Worm (Caenorhabditis elegans) whole organism, L4 larva: ENCODE results near the gene C09F12.2.

Experiments used
- D1046.2 ChIP-seq: fragments of 200-800 bp; sonication (Bioruptor generic); IDR thresholded peaks from 2 replicates; pipeline ENCODE4 v1.3.6; 2022; ENCODE audit warnings: missing genetic modification characterization, missing compliant biosample characterization
- F26F4.8 ChIP-seq: fragments of 200-800 bp; sonication (Bioruptor generic); conservative IDR thresholded peaks from 2 replicates; pipeline ENCODE4 v1.3.6; 2022; ENCODE audit warnings: missing genetic modification characterization, missing compliant biosample characterization
- F44E2.7 ChIP-seq: fragments of 200-800 bp; sonication (Bioruptor generic); IDR thresholded peaks from 2 replicates; pipeline ENCODE4 v2.1.2; 2022; ENCODE audit warnings: missing genetic modification characterization, missing compliant biosample characterization
- Y48G9A.11 ChIP-seq: fragments of 200-800 bp; sonication (Bioruptor generic); IDR thresholded peaks from 2 replicates; pipeline ENCODE4 v1.3.6; 2022; ENCODE audit warnings: missing genetic modification reagents, missing genetic modification characterization, missing compliant biosample characterization
- Y5F2A.4 ChIP-seq: fragments of 200-800 bp; sonication (Bioruptor generic); optimal IDR thresholded peaks from 2 replicates; lab custom pipeline; 2018; ENCODE audit warnings: mild to moderate bottlenecking, missing genetic modification characterization, missing compliant biosample characterization
- ZK337.2 ChIP-seq: fragments of 200-800 bp; sonication (Bioruptor generic); IDR thresholded peaks from 2 replicates; pipeline ENCODE4 v1.3.6; 2022; ENCODE audit warnings: missing genetic modification reagents, missing genetic modification characterization, missing compliant biosample characterization
- aly-2 ChIP-seq: sonication (generic microtip); optimal IDR thresholded peaks from 2 replicates; lab custom pipeline; 2018; ENCODE audit warnings: missing biosample characterization, missing genetic modification characterization
- attf-4 ChIP-seq: sonication (generic microtip); optimal IDR thresholded peaks from 3 replicates; lab custom pipeline; 2017; ENCODE audit warnings: missing biosample characterization, missing genetic modification characterization
- ceh-20 ChIP-seq: fragments of 200-800 bp; sonication (Bioruptor generic); IDR thresholded peaks from 2 replicates; pipeline ENCODE4 v1.3.6; 2022; ENCODE audit warnings: missing genetic modification reagents, missing genetic modification characterization, missing compliant biosample characterization
- ceh-28 ChIP-seq: fragments of 150-350 bp; optimal IDR thresholded peaks from 2 replicates; lab custom pipeline; 2014; ENCODE audit warnings: missing biosample characterization, missing genetic modification reagents, missing genetic modification characterization
- ceh-32 ChIP-seq: sonication (generic microtip); optimal IDR thresholded peaks from 2 replicates; lab custom pipeline; 2016; ENCODE audit warnings: mild to moderate bottlenecking, missing genetic modification characterization, missing compliant biosample characterization; ENCODE audit not compliant: poor library complexity
- ceh-44 ChIP-seq: fragments of 200-800 bp; sonication (Bioruptor generic); IDR thresholded peaks from 2 replicates; pipeline ENCODE4 v1.3.6; 2022; ENCODE audit warnings: missing genetic modification reagents, missing genetic modification characterization, missing compliant biosample characterization
- ceh-82 ChIP-seq: sonication (generic microtip); optimal IDR thresholded peaks from 2 replicates; lab custom pipeline; 2017; ENCODE audit warnings: missing biosample characterization, missing genetic modification characterization
- ctbp-1 ChIP-seq: fragments of 200-800 bp; sonication (Bioruptor generic); IDR thresholded peaks from 2 replicates; pipeline ENCODE4 v1.3.6; 2022; ENCODE audit warnings: missing genetic modification reagents, missing genetic modification characterization, missing compliant biosample characterization
- daf-16 ChIP-seq, 3 experiments: sonication (generic microtip); optimal IDR thresholded peaks; 2 replicates each; lab custom pipeline; 2016 to 2017; ENCODE audit warnings: missing genetic modification characterization in 3 of 3, missing genetic modification reagents in 3 of 3, mild to moderate bottlenecking in 2 of 3, missing compliant biosample characterization in 2 of 3, missing biosample characterization in 1 of 3, moderate library complexity in 1 of 3
- daf-8 ChIP-seq: fragments of 200-800 bp; sonication (Bioruptor generic); IDR thresholded peaks from 2 replicates; pipeline ENCODE4 v1.3.6; 2022; ENCODE audit warnings: missing genetic modification characterization, missing compliant biosample characterization
- dmd-6 ChIP-seq: fragments of 200-800 bp; sonication (Bioruptor generic); IDR thresholded peaks from 2 replicates; pipeline ENCODE4 v1.3.6; 2022; ENCODE audit warnings: missing genetic modification reagents, missing genetic modification characterization, missing compliant biosample characterization
- dve-1 ChIP-seq: sonication (generic microtip); optimal IDR thresholded peaks from 2 replicates; lab custom pipeline; 2017; ENCODE audit warnings: antibody characterized with exemption, mild to moderate bottlenecking, missing genetic modification characterization, missing compliant biosample characterization; ENCODE audit not compliant: insufficient read depth
- egl-27 ChIP-seq: sonication (generic microtip); optimal IDR thresholded peaks from 3 replicates; lab custom pipeline; 2017; ENCODE audit warnings: missing biosample characterization, missing genetic modification reagents, missing genetic modification characterization
- egl-43 ChIP-seq: fragments of 200-800 bp; sonication (Bioruptor generic); IDR thresholded peaks from 2 replicates; pipeline ENCODE4 v1.3.6; 2022; ENCODE audit warnings: missing genetic modification reagents, missing genetic modification characterization, missing compliant biosample characterization
- hlh-11 ChIP-seq: fragments of 200-800 bp; sonication (Bioruptor generic); optimal IDR thresholded peaks from 2 replicates; lab custom pipeline; 2018; ENCODE audit warnings: mild to moderate bottlenecking, missing genetic modification characterization, missing compliant biosample characterization
- hmg-1.1 ChIP-seq: fragments of 200-800 bp; sonication (Bioruptor generic); IDR thresholded peaks from 2 replicates; pipeline ENCODE4 v1.3.6; 2022; ENCODE audit warnings: missing genetic modification reagents, missing genetic modification characterization, missing compliant biosample characterization
- jun-1 ChIP-seq: fragments of 150-350 bp; optimal IDR thresholded peaks from 2 replicates; lab custom pipeline; 2014; ENCODE audit warnings: missing biosample characterization, missing genetic modification reagents, missing genetic modification characterization
- lin-1 ChIP-seq: fragments of 200-800 bp; sonication (Bioruptor generic); IDR thresholded peaks from 2 replicates; pipeline ENCODE4 v1.3.6; 2022; ENCODE audit warnings: missing genetic modification reagents, missing genetic modification characterization, missing compliant biosample characterization
- lin-38 ChIP-seq: fragments of 200-800 bp; sonication (Bioruptor generic); IDR thresholded peaks from 2 replicates; pipeline ENCODE4 v1.3.6; 2022; ENCODE audit warnings: missing genetic modification reagents, missing genetic modification characterization, missing compliant biosample characterization
- lsy-2 ChIP-seq, 2 experiments: fragments of 150-350 bp in 1 of 2; sonication (generic microtip) in 1 of 2; optimal IDR thresholded peaks; 2 replicates each; lab custom pipeline; 2014 to 2017; ENCODE audit warnings: missing biosample characterization in 2 of 2, missing genetic modification characterization in 2 of 2
- mdl-1 ChIP-seq, 2 experiments: fragments of 150-350 bp in 1 of 2; sonication (generic microtip) in 1 of 2; optimal IDR thresholded peaks; 2 replicates each; lab custom pipeline; 2014 to 2017; ENCODE audit warnings: missing biosample characterization in 2 of 2, missing genetic modification characterization in 2 of 2
- mes-2 ChIP-seq: sonication (generic microtip); optimal IDR thresholded peaks from 2 replicates; lab custom pipeline; 2016; ENCODE audit warnings: missing genotype, mild to moderate bottlenecking, missing genetic modification characterization, missing compliant biosample characterization; ENCODE audit not compliant: poor library complexity, severe bottlenecking
- mxl-3 ChIP-seq: fragments of 200-800 bp; sonication (Bioruptor generic); optimal IDR thresholded peaks from 2 replicates; lab custom pipeline; 2018; ENCODE audit warnings: mild to moderate bottlenecking, missing genetic modification characterization, missing compliant biosample characterization
- nhr-25 ChIP-seq: sonication (generic microtip); optimal IDR thresholded peaks from 2 replicates; lab custom pipeline; 2017; ENCODE audit warnings: missing genetic modification characterization, mild to moderate bottlenecking, missing compliant biosample characterization, antibody characterized with exemption, moderate library complexity, borderline replicate concordance; ENCODE audit not compliant: insufficient read depth
- nhr-28 ChIP-seq: fragments of 150-350 bp; optimal IDR thresholded peaks from 2 replicates; lab custom pipeline; 2014; ENCODE audit warnings: missing biosample characterization, missing genetic modification characterization
- nhr-6 ChIP-seq: fragments of 150-350 bp; optimal IDR thresholded peaks from 2 replicates; lab custom pipeline; 2014; ENCODE audit warnings: missing biosample characterization, missing genetic modification characterization
- rbr-2 ChIP-seq: sonication (generic microtip); optimal IDR thresholded peaks from 2 replicates; lab custom pipeline; 2016; ENCODE audit warnings: missing genotype, missing genetic modification characterization, missing compliant biosample characterization
- spr-3 ChIP-seq: fragments of 200-800 bp; sonication (Bioruptor generic); optimal IDR thresholded peaks from 2 replicates; lab custom pipeline; 2018; ENCODE audit warnings: mild to moderate bottlenecking, missing genetic modification characterization, missing compliant biosample characterization
- unc-130 ChIP-seq: sonication (generic microtip); optimal IDR thresholded peaks from 2 replicates; lab custom pipeline; 2016; ENCODE audit warnings: missing genetic modification reagents, missing genetic modification characterization, missing compliant biosample characterization
- unc-62 ChIP-seq, 3 experiments: fragments of 150-350 bp in 1 of 3; sonication (generic microtip); optimal IDR thresholded peaks in 2 of 3; peaks in 1 of 3; 1 replicate in 1 of 3; 2 replicates in 2 of 3; lab custom pipeline; 2014 to 2017; ENCODE audit warnings: missing biosample characterization in 3 of 3, missing genetic modification characterization in 3 of 3, missing genetic modification reagents in 3 of 3, missing genotype in 1 of 3
- zfp-3 ChIP-seq: fragments of 200-800 bp; sonication (Bioruptor generic); conservative IDR thresholded peaks from 2 replicates; pipeline ENCODE4 v1.3.6; 2022; ENCODE audit warnings: missing genetic modification reagents, missing genetic modification characterization, missing compliant biosample characterization
- zip-2 ChIP-seq: fragments of 150-350 bp; optimal IDR thresholded peaks from 2 replicates; lab custom pipeline; 2014; ENCODE audit warnings: missing biosample characterization, missing genetic modification characterization
- ztf-11 ChIP-seq: fragments of 150-350 bp; optimal IDR thresholded peaks from 2 replicates; lab custom pipeline; 2014; ENCODE audit warnings: missing biosample characterization, missing genetic modification characterization

The C09F12.2 gene

DNA sequence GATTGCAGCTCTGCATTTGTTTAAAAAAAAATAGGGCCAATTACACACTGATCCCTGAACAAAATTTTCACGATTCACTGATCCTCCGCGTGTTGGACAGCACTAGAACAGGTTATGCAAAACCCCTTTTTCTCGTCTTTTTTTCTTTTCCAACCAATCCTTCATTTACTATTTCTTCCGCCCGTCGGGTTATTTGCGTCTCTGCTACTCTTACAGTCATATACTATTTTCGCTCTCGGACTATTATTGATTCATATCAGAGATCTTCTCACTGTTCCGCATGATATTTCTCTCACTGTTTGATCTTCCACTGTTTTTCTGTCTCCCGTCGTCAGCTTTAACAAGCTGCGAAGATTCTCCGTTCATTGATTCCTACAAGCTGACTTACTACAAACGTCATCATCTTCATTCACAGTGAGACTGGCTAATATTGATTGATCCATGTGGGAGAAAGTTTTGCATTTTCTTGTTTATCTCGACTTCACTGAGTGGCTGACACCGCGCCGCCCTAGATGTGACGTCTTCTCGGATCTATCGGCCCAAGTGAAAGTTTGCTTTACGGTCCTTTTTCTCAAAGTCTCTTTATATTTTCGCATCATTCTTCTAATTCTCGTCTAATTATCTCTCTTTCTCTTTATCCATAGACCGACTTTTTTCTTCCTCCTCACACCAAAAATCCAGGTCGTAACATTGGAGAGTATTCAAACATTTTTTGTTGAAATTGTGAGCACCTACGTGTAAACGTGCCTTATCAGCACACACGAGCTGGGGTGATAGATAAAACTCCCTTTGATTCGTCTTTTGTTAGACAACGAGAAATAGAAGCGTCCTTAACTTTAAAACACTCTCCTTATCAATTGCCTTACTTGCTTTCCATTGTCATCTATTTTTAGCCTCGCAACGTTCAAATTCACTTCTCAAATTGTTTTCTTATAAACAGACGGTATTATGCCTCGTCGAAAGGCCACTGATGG is 17.3 kb upstream of the C09F12.2 start (continued):
- TF ChIP-seq F44E2.7 (GFP tag; lab: Robert Waterston, UW) (no peak), nhr-28 (tag; lab: Kevin White, UChicago) (peak; percentile 3), ceh-28 (tag; lab: Kevin White, UChicago) (peak; percentile 14), ctbp-1 (no peak), mdl-1 (tag; optimal IDR thresholded peaks at IDR 0.05; lab: Kevin White, UChicago) (peak in 1 of 2 experiments; percentile 11), lin-38 (GFP tag; lab: Robert Waterston, UW) (no peak), mxl-3 (GFP tag; lab: Kevin White, UChicago) (peak; percentile 11), mes-2 (tag; lab: Kevin White, UChicago) (peak; percentile 49), hlh-11 (peak; percentile 30), ZK337.2 (GFP tag; lab: Robert Waterston, UW) (no peak), daf-16 (GFP tag; optimal IDR thresholded peaks at IDR 0.05; lab: Kevin White, UChicago) (no peak), daf-16 (tag; optimal IDR thresholded peaks at IDR 0.05; lab: Kevin White, UChicago) (peak; percentile 85), daf-8 (no peak), dve-1 (tag; lab: Kevin White, UChicago) (peak; percentile 39), F26F4.8 (no peak), jun-1 (no peak), zfp-3 (GFP tag; lab: Robert Waterston, UW) (no peak), Y48G9A.11 (no peak), lin-1 (GFP tag; lab: Robert Waterston, UW) (no peak), dmd-6 (GFP tag; lab: Robert Waterston, UW) (peak; percentile 54), attf-4 (tag; lab: Kevin White, UChicago) (no peak)
- TF ChIP-seq, all 104 proteins: peak for 13

ce11 chrX:11038221-11038620 is 15.5 kb upstream of the C09F12.2 start:
- TF ChIP-seq ceh-32 (tag; lab: Kevin White, UChicago): no peak
- TF ChIP-seq rbr-2 (tag; lab: Kevin White, UChicago): no peak
- TF ChIP-seq spr-3 (GFP tag; lab: Kevin White, UChicago): no peak
- TF ChIP-seq nhr-6: no peak
- TF ChIP-seq unc-62 (GFP tag; optimal IDR thresholded peaks at IDR 0.05 in 1 of 2; lab: Kevin White, UChicago): peak in 1 of 2 experiments; percentile 50
- TF ChIP-seq unc-62 (tag; optimal IDR thresholded peaks at IDR 0.05; lab: Kevin White, UChicago): no peak

DNA sequence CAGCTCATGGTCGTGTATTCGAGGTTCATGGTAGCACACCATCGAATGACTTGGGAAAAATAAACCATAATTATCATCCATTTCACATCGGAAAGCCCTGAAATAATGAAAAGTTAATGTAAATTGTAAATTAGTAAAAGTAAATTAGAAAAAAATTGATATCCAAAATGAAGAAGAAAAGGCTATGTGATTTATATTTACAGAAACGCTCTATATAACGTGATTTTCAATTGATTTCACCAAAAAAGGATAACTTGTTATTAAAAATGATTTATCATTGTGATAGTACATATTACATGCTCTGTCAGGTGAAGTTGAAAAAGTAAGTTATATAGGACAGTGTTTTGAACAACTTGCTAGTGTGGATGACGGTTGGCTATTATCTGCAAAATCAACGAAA is 10.9 kb upstream of the C09F12.2 start, which contains the start of gene C09F12.3:
TSS of gene C09F12.3 (minus strand) at position 101 of the 400 bp plus-strand sequence.
- TF ChIP-seq ceh-44 (GFP tag; lab: Robert Waterston, UW): no peak
- no peak for TF ChIP-seq daf-16 (GFP tag; optimal IDR thresholded peaks at IDR 0.05; lab: Kevin White, UChicago)
- TF ChIP-seq daf-16 (tag; optimal IDR thresholded peaks at IDR 0.05; lab: Kevin White, UChicago): no peak
- TF ChIP-seq nhr-25 (tag; lab: Kevin White, UChicago): no peak
- no peak for TF ChIP-seq egl-27 (tag; lab: Kevin White, UChicago)
- no peak for TF ChIP-seq lsy-2 (tag; optimal IDR thresholded peaks at IDR 0.05; lab: Kevin White, UChicago)
- no peak for TF ChIP-seq ztf-11 (tag; lab: Kevin White, UChicago)
- no peak for TF ChIP-seq unc-130 (GFP tag; lab: Kevin White, UChicago)
- TF ChIP-seq lin-1 (GFP tag; lab: Robert Waterston, UW): no peak
- no peak for TF ChIP-seq aly-2 (tag; lab: Kevin White, UChicago)
- no peak for TF ChIP-seq ceh-82
- TF ChIP-seq Y5F2A.4: no peak
- TF ChIP-seq zip-2 (tag; lab: Kevin White, UChicago): no peak
- no peak for TF ChIP-seq ceh-20 (GFP tag; lab: Robert Waterston, UW)
- TF ChIP-seq ctbp-1: no peak
- no peak for TF ChIP-seq nhr-28 (tag; lab: Kevin White, UChicago)
- no peak for TF ChIP-seq D1046.2 (GFP tag; lab: Robert Waterston, UW)
- TF ChIP-seq egl-43 (GFP tag; lab: Robert Waterston, UW): no peak
- no peak for TF ChIP-seq hmg-1.1 (GFP tag; lab: Robert Waterston, UW)
